Worm (Caenorhabditis elegans) whole organism, young adult: ENCODE results near the gene F43G6.16.

Experiments used
- B0336.3 ChIP-seq: fragments of 200-800 bp; sonication (Bioruptor generic); IDR thresholded peaks from 2 replicates; pipeline ENCODE4 v1.3.6; 2022; ENCODE audit warnings: missing genetic modification characterization, missing compliant biosample characterization
- C06A6.2 ChIP-seq: fragments of 200-800 bp; sonication (Bioruptor generic); conservative IDR thresholded peaks from 2 replicates; pipeline ENCODE4 v1.3.6; 2022; ENCODE audit warnings: missing genetic modification characterization, missing compliant biosample characterization
- C17E4.6 ChIP-seq: fragments of 200-800 bp; sonication (Bioruptor generic); IDR thresholded peaks from 2 replicates; pipeline ENCODE4 v1.3.6; 2022; ENCODE audit warnings: missing genetic modification reagents, missing genetic modification characterization, missing compliant biosample characterization
- D2030.7 ChIP-seq: fragments of 200-800 bp; sonication (Bioruptor generic); IDR thresholded peaks from 2 replicates; pipeline ENCODE4 v1.3.6; 2022; ENCODE audit warnings: missing genetic modification reagents, missing genetic modification characterization, missing compliant biosample characterization
- F23B12.7 ChIP-seq: sonication (generic microtip); optimal IDR thresholded peaks from 2 replicates; lab custom pipeline; 2017; ENCODE audit warnings: missing genetic modification characterization, mild to moderate bottlenecking, missing compliant biosample characterization, antibody characterized with exemption, moderate library complexity; ENCODE audit not compliant: insufficient read depth
- F33H1.4 ChIP-seq: fragments of 200-800 bp; sonication (Bioruptor generic); IDR thresholded peaks from 2 replicates; pipeline ENCODE4 v1.3.6; 2022; ENCODE audit warnings: missing genetic modification reagents, missing genetic modification characterization, missing compliant biosample characterization
- F39B2.1 ChIP-seq: fragments of 200-800 bp; sonication (Bioruptor generic); IDR thresholded peaks from 2 replicates; pipeline ENCODE4 v1.3.6; 2022; ENCODE audit warnings: missing genetic modification reagents, missing genetic modification characterization, missing compliant biosample characterization
- Y53F4B.3 ChIP-seq: fragments of 200-800 bp; sonication (Bioruptor generic); IDR thresholded peaks from 2 replicates; pipeline ENCODE4 v1.3.6; 2022; ENCODE audit warnings: missing genetic modification reagents, missing genetic modification characterization, missing compliant biosample characterization
- Y79H2A.3 ChIP-seq: fragments of 200-800 bp; sonication (Bioruptor generic); conservative IDR thresholded peaks from 2 replicates; pipeline ENCODE4 v1.3.6; 2022; ENCODE audit warnings: missing genetic modification reagents, missing genetic modification characterization, missing compliant biosample characterization
- Y95B8A.8 ChIP-seq: fragments of 200-800 bp; sonication (Bioruptor generic); IDR thresholded peaks from 2 replicates; pipeline ENCODE4 v1.3.6; 2022; ENCODE audit warnings: missing genetic modification reagents, missing genetic modification characterization, missing compliant biosample characterization
- akir-1 ChIP-seq: fragments of 200-800 bp; sonication (Bioruptor generic); optimal IDR thresholded peaks from 2 replicates; lab custom pipeline; 2018; ENCODE audit warnings: mild to moderate bottlenecking, missing genetic modification characterization, moderate library complexity, missing compliant biosample characterization
- aptf-3 ChIP-seq: fragments of 200-800 bp; sonication (Bioruptor generic); IDR thresholded peaks from 2 replicates; pipeline ENCODE4 v1.3.6; 2022; ENCODE audit warnings: missing genetic modification characterization, missing compliant biosample characterization
- attf-3 ChIP-seq: fragments of 200-800 bp; sonication (Bioruptor generic); conservative IDR thresholded peaks from 2 replicates; pipeline ENCODE4 v1.3.6; 2022; ENCODE audit warnings: missing genetic modification reagents, missing genetic modification characterization, missing compliant biosample characterization
- bed-2 ChIP-seq: fragments of 200-800 bp; sonication (Bioruptor generic); IDR thresholded peaks from 2 replicates; pipeline ENCODE4 v1.3.6; 2022; ENCODE audit warnings: missing genetic modification reagents, missing genetic modification characterization, missing compliant biosample characterization
- ceh-100 ChIP-seq: fragments of 200-800 bp; sonication (Bioruptor generic); IDR thresholded peaks from 2 replicates; pipeline ENCODE4 v1.3.6; 2022; ENCODE audit warnings: missing genetic modification reagents, missing genetic modification characterization, missing compliant biosample characterization
- ceh-79 ChIP-seq: sonication (generic microtip); optimal IDR thresholded peaks from 2 replicates; lab custom pipeline; 2017; ENCODE audit warnings: mild to moderate bottlenecking, missing genetic modification characterization, missing compliant biosample characterization
- ceh-91 ChIP-seq: fragments of 200-800 bp; sonication (Bioruptor generic); IDR thresholded peaks from 2 replicates; pipeline ENCODE4 v1.3.6; 2022; ENCODE audit warnings: missing genetic modification reagents, missing genetic modification characterization, missing compliant biosample characterization
- die-1 ChIP-seq: sonication (generic microtip); optimal IDR thresholded peaks from 2 replicates; lab custom pipeline; 2016; ENCODE audit warnings: missing genotype, mild to moderate bottlenecking, missing genetic modification characterization, missing compliant biosample characterization
- efl-1 ChIP-seq: fragments of 150-350 bp; optimal IDR thresholded peaks from 2 replicates; lab custom pipeline; 2014; ENCODE audit warnings: missing biosample characterization, missing genetic modification reagents, missing genetic modification characterization
- egl-18 ChIP-seq: fragments of 200-800 bp; sonication (Bioruptor generic); IDR thresholded peaks from 2 replicates; pipeline ENCODE4 v1.3.6; 2022; ENCODE audit warnings: missing genetic modification reagents, missing genetic modification characterization, missing compliant biosample characterization
- egrh-3 ChIP-seq: fragments of 200-800 bp; sonication (Bioruptor generic); IDR thresholded peaks from 2 replicates; pipeline ENCODE4 v1.3.6; 2022; ENCODE audit warnings: missing genetic modification reagents, missing genetic modification characterization, missing compliant biosample characterization
- him-1 ChIP-seq: sonication (generic microtip); optimal IDR thresholded peaks from 2 replicates; lab custom pipeline; 2016; ENCODE audit warnings: missing genotype, missing genetic modification reagents, missing genetic modification characterization, missing compliant biosample characterization
- hlh-26 ChIP-seq: fragments of 200-800 bp; sonication (Bioruptor generic); conservative IDR thresholded peaks from 2 replicates; pipeline ENCODE4 v1.3.6; 2022; ENCODE audit warnings: missing genetic modification reagents, missing genetic modification characterization, missing compliant biosample characterization
- hmg-1.2 ChIP-seq: fragments of 200-800 bp; sonication (Bioruptor generic); IDR thresholded peaks from 2 replicates; pipeline ENCODE4 v1.3.6; 2022; ENCODE audit warnings: missing genetic modification reagents, missing genetic modification characterization, missing compliant biosample characterization
- hrde-1 ChIP-seq: sonication (generic microtip); optimal IDR thresholded peaks from 2 replicates; lab custom pipeline; 2016; ENCODE audit warnings: missing genetic modification characterization, mild to moderate bottlenecking, missing compliant biosample characterization, moderate library complexity, missing genotype, missing genetic modification reagents, borderline replicate concordance
- lin-26 ChIP-seq: fragments of 200-800 bp; sonication (Bioruptor generic); IDR thresholded peaks from 2 replicates; pipeline ENCODE4 v1.3.6; 2022; ENCODE audit warnings: missing genetic modification reagents, missing genetic modification characterization, missing compliant biosample characterization
- lin-35 ChIP-seq, 3 experiments: fragments of 150-350 bp in 2 of 3; sonication (generic microtip) in 1 of 3; optimal IDR thresholded peaks; 2 replicates each; lab custom pipeline; 2014 to 2018; ENCODE audit warnings: missing biosample characterization in 3 of 3, missing genetic modification characterization in 3 of 3, missing genetic modification reagents in 3 of 3
- lin-40 ChIP-seq: sonication (generic microtip); optimal IDR thresholded peaks from 2 replicates; lab custom pipeline; 2016; ENCODE audit warnings: missing genetic modification characterization, mild to moderate bottlenecking, missing compliant biosample characterization, missing genotype, missing genetic modification reagents
- lsl-1 ChIP-seq: fragments of 200-800 bp; sonication (Bioruptor generic); optimal IDR thresholded peaks from 2 replicates; lab custom pipeline; 2018; ENCODE audit warnings: mild to moderate bottlenecking, missing genetic modification characterization, moderate library complexity, missing compliant biosample characterization
- madf-8 ChIP-seq: fragments of 200-800 bp; sonication (Bioruptor generic); conservative IDR thresholded peaks from 2 replicates; pipeline ENCODE4 v1.3.6; 2022; ENCODE audit warnings: missing genetic modification reagents, missing genetic modification characterization, missing compliant biosample characterization
- mxl-1 ChIP-seq: sonication (generic microtip); optimal IDR thresholded peaks from 2 replicates; lab custom pipeline; 2016; ENCODE audit warnings: missing genetic modification characterization, missing compliant biosample characterization
- nhr-27 ChIP-seq: fragments of 200-800 bp; sonication (Bioruptor generic); optimal IDR thresholded peaks from 2 replicates; lab custom pipeline; 2018; ENCODE audit warnings: mild to moderate bottlenecking, missing genetic modification characterization, moderate library complexity, missing compliant biosample characterization
- pbrm-1 ChIP-seq: fragments of 200-800 bp; sonication (Bioruptor generic); IDR thresholded peaks from 2 replicates; pipeline ENCODE4 v1.3.6; 2022; ENCODE audit warnings: missing genetic modification reagents, missing genetic modification characterization, missing compliant biosample characterization
- rcor-1 ChIP-seq: fragments of 200-800 bp; sonication (Bioruptor generic); IDR thresholded peaks from 2 replicates; pipeline ENCODE4 v1.3.6; 2022; ENCODE audit warnings: missing genetic modification reagents, missing genetic modification characterization, missing compliant biosample characterization
- rec-8 ChIP-seq, 2 experiments: sonication (generic microtip); optimal IDR thresholded peaks; 2 replicates each; lab custom pipeline; 2016; ENCODE audit warnings: mild to moderate bottlenecking in 2 of 2, missing genetic modification characterization in 2 of 2, missing genetic modification reagents in 2 of 2, missing genotype in 2 of 2, missing biosample characterization in 1 of 2, missing compliant biosample characterization in 1 of 2, moderate library complexity in 1 of 2
- repo-1 ChIP-seq: sonication (generic microtip); optimal IDR thresholded peaks from 2 replicates; lab custom pipeline; 2017; ENCODE audit warnings: mild to moderate bottlenecking, missing genetic modification characterization, missing compliant biosample characterization
- rpc-1 ChIP-seq, 2 experiments: fragments of 150-350 bp in 1 of 2; sonication (generic microtip) in 1 of 2; optimal IDR thresholded peaks; 2 replicates each; lab custom pipeline; 2014 to 2018; ENCODE audit warnings: missing biosample characterization in 1 of 2, missing genetic modification characterization in 1 of 2, missing genetic modification reagents in 1 of 2, missing genotype in 1 of 2
- snpc-1.3 ChIP-seq: sonication (generic microtip); optimal IDR thresholded peaks from 2 replicates; lab custom pipeline; 2017; ENCODE audit warnings: missing genetic modification characterization, mild to moderate bottlenecking, missing compliant biosample characterization, antibody characterized with exemption, moderate library complexity, missing genotype, missing genetic modification reagents; ENCODE audit not compliant: insufficient read depth
- snpc-3.4 ChIP-seq: sonication (generic microtip); optimal IDR thresholded peaks from 2 replicates; lab custom pipeline; 2017; ENCODE audit warnings: missing genetic modification characterization, mild to moderate bottlenecking, missing compliant biosample characterization, antibody characterized with exemption, moderate library complexity, missing genotype, missing genetic modification reagents
- snpc-4 ChIP-seq, 5 experiments: fragments of 150-350 bp in 1 of 5; sonication (generic microtip) in 4 of 5; optimal IDR thresholded peaks; 2 replicates each; lab custom pipeline; 2014 to 2018; ENCODE audit warnings: missing genetic modification characterization in 5 of 5, missing biosample characterization in 3 of 5, antibody characterized with exemption in 2 of 5, mild to moderate bottlenecking in 2 of 5, missing compliant biosample characterization in 2 of 5, missing genotype in 2 of 5, moderate library complexity in 2 of 5, missing genetic modification reagents in 1 of 5
- tbp1 ChIP-seq: fragments of 200-800 bp; sonication (Bioruptor generic); optimal IDR thresholded peaks from 2 replicates; lab custom pipeline; 2018; ENCODE audit warnings: mild to moderate bottlenecking, missing genetic modification characterization, missing compliant biosample characterization
- tlf-1 ChIP-seq: fragments of 200-800 bp; sonication (Bioruptor generic); optimal IDR thresholded peaks from 2 replicates; lab custom pipeline; 2018; ENCODE audit warnings: mild to moderate bottlenecking, missing genetic modification characterization, missing compliant biosample characterization
- unc-130 ChIP-seq: sonication (generic microtip); optimal IDR thresholded peaks from 2 replicates; lab custom pipeline; 2016; ENCODE audit warnings: missing genetic modification reagents, missing genetic modification characterization, missing compliant biosample characterization
- xnd-1 ChIP-seq: sonication (generic microtip); optimal IDR thresholded peaks from 2 replicates; lab custom pipeline; 2016; ENCODE audit warnings: missing genotype, missing genetic modification reagents, missing genetic modification characterization, missing compliant biosample characterization
- ztf-28 ChIP-seq: fragments of 200-800 bp; sonication (Bioruptor generic); IDR thresholded peaks from 2 replicates; pipeline ENCODE4 v1.3.6; 2022; ENCODE audit warnings: missing genetic modification reagents, missing genetic modification characterization, missing compliant biosample characterization
- ztf-3 ChIP-seq: fragments of 200-800 bp; sonication (Bioruptor generic); optimal IDR thresholded peaks from 2 replicates; lab custom pipeline; 2018; ENCODE audit warnings: mild to moderate bottlenecking, missing genetic modification characterization, missing compliant biosample characterization

F43G6.16 gene

ce11 chrII:11782493-11782892 lies at the start of gene F43G6.16:
Gene F43G6.16, minus strand, starts transcription at chrII:11782633.
- peak; percentile 28 for TF ChIP-seq snpc-4 (GFP tag; optimal IDR thresholded peaks at IDR 0.05; lab: Kevin White, UChicago)
- TF ChIP-seq snpc-4 (tag; optimal IDR thresholded peaks at IDR 0.05; lab: Kevin White, UChicago) = peak; percentile 21 to 63 (median 40)
- peak; percentile 58; the same call in 1 of the 2 replicates for TF ChIP-seq Y79H2A.3 (GFP tag; lab: Robert Waterston, UW)
- TF ChIP-seq akir-1 (GFP tag; lab: Kevin White, UChicago) = no peak
- peak; percentile 97 for TF ChIP-seq ceh-91 (GFP tag; lab: Robert Waterston, UW)
- TF ChIP-seq xnd-1 (tag; lab: Kevin White, UChicago) = peak; percentile 99
- no peak for TF ChIP-seq rec-8 (tag; optimal IDR thresholded peaks at IDR 0.05; lab: Kevin White, UChicago)
- TF ChIP-seq tbp1 (GFP tag; lab: Kevin White, UChicago) = peak; percentile 53
- peak; percentile 92 for TF ChIP-seq snpc-3.4
- TF ChIP-seq bed-2 (GFP tag; lab: Robert Waterston, UW) = no peak
- TF ChIP-seq lin-26 = no peak
- TF ChIP-seq die-1 (tag; lab: Kevin White, UChicago) = no peak
- peak; percentile 64; the same call in 1 of the 2 replicates for TF ChIP-seq C17E4.6 (GFP tag; lab: Robert Waterston, UW)
- TF ChIP-seq tlf-1 (GFP tag; lab: Kevin White, UChicago) = peak; percentile 70
- TF ChIP-seq hrde-1 (tag; lab: Kevin White, UChicago) = peak; percentile 87
- peak; percentile 91 for TF ChIP-seq unc-130
- TF ChIP-seq ceh-79 (tag; lab: Kevin White, UChicago) = no peak
- TF ChIP-seq ceh-100 (GFP tag; lab: Robert Waterston, UW) = peak; percentile 60
- TF ChIP-seq rcor-1 = peak; percentile 82
- TF ChIP-seq him-1 (tag; lab: Kevin White, UChicago) = peak; percentile 71
- TF ChIP-seq egl-18 = no peak
- TF ChIP-seq snpc-1.3 = peak; percentile 64
- TF ChIP-seq repo-1 = no peak
- TF ChIP-seq lsl-1 (GFP tag; lab: Kevin White, UChicago) = peak; percentile 99
- peak; percentile 98 for TF ChIP-seq efl-1 (GFP tag; lab: Kevin White, UChicago)
- no peak for TF ChIP-seq ztf-3 (GFP tag; lab: Kevin White, UChicago)
- no peak for TF ChIP-seq rpc-1 (optimal IDR thresholded peaks at IDR 0.05; lab: Kevin White, UChicago)
- peak; percentile 12 for TF ChIP-seq rpc-1 (tag; optimal IDR thresholded peaks at IDR 0.05; lab: Kevin White, UChicago)
- peak; percentile 89 for TF ChIP-seq F33H1.4 (GFP tag; lab: Robert Waterston, UW)
- peak; percentile 97 for TF ChIP-seq D2030.7
- TF ChIP-seq ztf-28 (GFP tag; lab: Robert Waterston, UW) = peak; percentile 76; the same call in 1 of the 2 replicates
- TF ChIP-seq Y95B8A.8 = peak; percentile 86
- no peak for TF ChIP-seq F39B2.1 (GFP tag; lab: Robert Waterston, UW)
- TF ChIP-seq mxl-1 (tag; lab: Kevin White, UChicago) = no peak
- no peak; the same call in 1 of the 2 replicates for TF ChIP-seq Y53F4B.3 (GFP tag; lab: Robert Waterston, UW)
- no peak for TF ChIP-seq lin-40
- TF ChIP-seq hlh-26 (GFP tag; lab: Robert Waterston, UW) = no peak
- no peak for TF ChIP-seq C06A6.2
- no peak for TF ChIP-seq aptf-3 (GFP tag; lab: Robert Waterston, UW)
- TF ChIP-seq nhr-27 = no peak
- no peak for TF ChIP-seq egrh-3 (GFP tag; lab: Robert Waterston, UW)
- peak; percentile 74 for TF ChIP-seq F23B12.7 (tag; lab: Kevin White, UChicago)
- peak; percentile 25; the same call in 1 of the 2 replicates for TF ChIP-seq attf-3 (GFP tag; lab: Robert Waterston, UW)
- TF ChIP-seq madf-8 (GFP tag; lab: Robert Waterston, UW) = peak; percentile 100
- TF ChIP-seq B0336.3 (GFP tag; lab: Robert Waterston, UW) = peak; percentile 78; the same call in 1 of the 2 replicates
- peak; percentile 77 for TF ChIP-seq pbrm-1 (GFP tag; lab: Robert Waterston, UW)
- TF ChIP-seq lin-35 (GFP tag; optimal IDR thresholded peaks at IDR 0.05; lab: Kevin White, UChicago) = peak; percentile 54 to 90 (median 58)
- peak; percentile 57 for TF ChIP-seq hmg-1.2 (GFP tag; lab: Robert Waterston, UW)
